Worm (Caenorhabditis elegans) whole organism, early embryonic: ENCODE measurements around the gene Y32H12A.8.

Experiments
- B0310.2 ChIP-seq: sonication (generic microtip); optimal IDR thresholded peaks from 2 replicates; lab custom pipeline; 2016; ENCODE audit warnings: mild to moderate bottlenecking, missing genetic modification characterization, missing compliant biosample characterization
- F13C5.2 ChIP-seq: sonication (generic microtip); optimal IDR thresholded peaks from 2 replicates; lab custom pipeline; 2017; ENCODE audit warnings: mild to moderate bottlenecking, missing genetic modification characterization, inconsistent platforms, missing compliant biosample characterization
- aly-1 ChIP-seq: sonication (generic microtip); optimal IDR thresholded peaks from 2 replicates; lab custom pipeline; 2016; ENCODE audit warnings: missing genetic modification characterization, missing compliant biosample characterization
- ama-1 ChIP-seq: fragments of 150-350 bp; optimal IDR thresholded peaks from 2 replicates; lab custom pipeline; 2014
- ceh-13 ChIP-seq: fragments of 200-800 bp; sonication (Bioruptor generic); optimal IDR thresholded peaks from 2 replicates; lab custom pipeline; 2018; ENCODE audit warnings: mild to moderate bottlenecking, missing genetic modification characterization, missing compliant biosample characterization
- ceh-36 ChIP-seq: sonication (generic microtip); optimal IDR thresholded peaks from 2 replicates; lab custom pipeline; 2016; ENCODE audit warnings: missing genetic modification characterization, inconsistent platforms, missing compliant biosample characterization
- ets-7 ChIP-seq: sonication (generic microtip); optimal IDR thresholded peaks from 2 replicates; lab custom pipeline; 2016; ENCODE audit warnings: missing genotype, missing genetic modification characterization, missing compliant biosample characterization
- flt-1 ChIP-seq: fragments of 200-800 bp; sonication (Bioruptor generic); IDR thresholded peaks from 2 replicates; pipeline ENCODE4 v1.3.6; 2022; ENCODE audit warnings: missing genetic modification characterization, missing compliant biosample characterization
- hmbx-1 ChIP-seq: sonication (generic microtip); optimal IDR thresholded peaks from 2 replicates; lab custom pipeline; 2016; ENCODE audit warnings: mild to moderate bottlenecking, missing genetic modification characterization, missing compliant biosample characterization
- hmg-4 ChIP-seq: fragments of 200-800 bp; sonication (Bioruptor generic); optimal IDR thresholded peaks from 2 replicates; lab custom pipeline; 2018; ENCODE audit warnings: mild to moderate bottlenecking, missing genetic modification characterization, missing compliant biosample characterization
- hnd-1 ChIP-seq: sonication (generic microtip); optimal IDR thresholded peaks from 2 replicates; lab custom pipeline; 2016; ENCODE audit warnings: missing genetic modification characterization, missing compliant biosample characterization
- pes-1 ChIP-seq: fragments of 200-800 bp; sonication (Bioruptor generic); IDR thresholded peaks from 2 replicates; pipeline ENCODE4 v1.3.6; 2022; ENCODE audit warnings: missing genetic modification reagents, missing genetic modification characterization, missing compliant biosample characterization
- scrt-1 ChIP-seq: fragments of 200-800 bp; sonication (Bioruptor generic); IDR thresholded peaks from 2 replicates; pipeline ENCODE4 v1.3.6; 2022; ENCODE audit warnings: missing genetic modification characterization, missing compliant biosample characterization
- sea-1 ChIP-seq: fragments of 200-800 bp; sonication (Bioruptor generic); conservative IDR thresholded peaks from 2 replicates; pipeline ENCODE4 v1.3.6; 2022; ENCODE audit warnings: missing genetic modification characterization, missing compliant biosample characterization
- tbx-11 ChIP-seq: fragments of 200-800 bp; sonication (Bioruptor generic); IDR thresholded peaks from 2 replicates; pipeline ENCODE4 v1.3.6; 2022; ENCODE audit warnings: missing genetic modification characterization, missing compliant biosample characterization
- tbx-37 ChIP-seq: fragments of 200-800 bp; sonication (Bioruptor generic); conservative IDR thresholded peaks from 2 replicates; pipeline ENCODE4 v1.3.6; 2022; ENCODE audit warnings: missing genetic modification reagents, missing genetic modification characterization, missing compliant biosample characterization
- tra-4 ChIP-seq: sonication (generic microtip); optimal IDR thresholded peaks from 2 replicates; lab custom pipeline; 2017; ENCODE audit warnings: missing genetic modification characterization, missing compliant biosample characterization

Gene Y32H12A.8

DNA sequence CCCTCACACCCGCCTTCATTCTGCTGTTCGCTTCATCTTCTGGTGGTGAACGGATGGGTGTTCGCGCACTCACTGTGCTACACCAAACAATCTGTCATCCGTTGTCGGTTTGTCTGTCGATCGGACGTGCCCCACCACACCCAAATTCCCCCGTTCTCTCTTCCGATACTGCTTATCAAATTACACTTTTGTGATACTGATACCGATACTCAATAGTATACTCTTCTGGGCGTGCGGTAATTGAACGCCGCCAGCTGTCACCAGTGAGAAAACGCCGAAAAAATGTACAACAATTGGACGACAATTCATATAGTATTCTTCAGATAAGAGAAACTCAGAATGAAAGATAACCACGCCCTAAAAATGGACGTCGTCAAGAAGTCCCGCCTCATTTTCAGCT is 32.2 kb upstream of the Y32H12A.8 start:
- TF ChIP-seq hnd-1 (tag; lab: Kevin White, UChicago) (no peak), scrt-1 (GFP tag; lab: Robert Waterston, UW) (no peak), ama-1 (lab: Kevin White, UChicago) (no peak), F13C5.2 (tag; lab: Kevin White, UChicago) (no peak), tbx-11 (GFP tag; lab: Robert Waterston, UW) (no peak), flt-1 (GFP tag; lab: Robert Waterston, UW) (no peak)

- TF ChIP-seq ama-1 (lab: Kevin White, UChicago) (no peak), B0310.2 (tag; lab: Kevin White, UChicago) (no peak), tbx-11 (GFP tag; lab: Robert Waterston, UW) (no peak), aly-1 (no peak), ets-7 (tag; lab: Kevin White, UChicago) (no peak), sea-1 (GFP tag; lab: Robert Waterston, UW) (no peak), ceh-36 (no peak), hmbx-1 (no peak), pes-1 (GFP tag; lab: Robert Waterston, UW) (no peak), scrt-1 (GFP tag; lab: Robert Waterston, UW) (no peak), F13C5.2 (tag; lab: Kevin White, UChicago) (no peak), tbx-37 (GFP tag; lab: Robert Waterston, UW) (no peak), tra-4 (tag; lab: Kevin White, UChicago) (no peak)
These were observed 30.5 kb upstream of the Y32H12A.8 start for ce11 chrIII:5436306-5436705.

- TF ChIP-seq ama-1 (lab: Kevin White, UChicago), result no peak
- TF ChIP-seq pes-1 (GFP tag; lab: Robert Waterston, UW), result no peak
- no peak for TF ChIP-seq tra-4 (tag; lab: Kevin White, UChicago)
- TF ChIP-seq ceh-13 (GFP tag; lab: Kevin White, UChicago), result no peak
- no peak for TF ChIP-seq hmg-4 (GFP tag; lab: Kevin White, UChicago)
- no peak for TF ChIP-seq sea-1 (GFP tag; lab: Robert Waterston, UW)
- TF ChIP-seq ceh-36, result no peak
- TF ChIP-seq hnd-1 (tag; lab: Kevin White, UChicago), result no peak
- TF ChIP-seq tbx-11 (GFP tag; lab: Robert Waterston, UW), result no peak
- no peak for TF ChIP-seq tbx-37 (GFP tag; lab: Robert Waterston, UW)
- no peak for TF ChIP-seq F13C5.2 (tag; lab: Kevin White, UChicago)
- TF ChIP-seq hmbx-1, result no peak
- no peak for TF ChIP-seq aly-1
- no peak for TF ChIP-seq scrt-1 (GFP tag; lab: Robert Waterston, UW)
- TF ChIP-seq B0310.2 (tag; lab: Kevin White, UChicago), result no peak
- TF ChIP-seq ets-7 (tag; lab: Kevin White, UChicago), result no peak
- TF ChIP-seq flt-1 (GFP tag; lab: Robert Waterston, UW), result no peak
These were observed 21.3 kb upstream of the Y32H12A.8 start for ce11 chrIII:5427096-5427495.

DNA sequence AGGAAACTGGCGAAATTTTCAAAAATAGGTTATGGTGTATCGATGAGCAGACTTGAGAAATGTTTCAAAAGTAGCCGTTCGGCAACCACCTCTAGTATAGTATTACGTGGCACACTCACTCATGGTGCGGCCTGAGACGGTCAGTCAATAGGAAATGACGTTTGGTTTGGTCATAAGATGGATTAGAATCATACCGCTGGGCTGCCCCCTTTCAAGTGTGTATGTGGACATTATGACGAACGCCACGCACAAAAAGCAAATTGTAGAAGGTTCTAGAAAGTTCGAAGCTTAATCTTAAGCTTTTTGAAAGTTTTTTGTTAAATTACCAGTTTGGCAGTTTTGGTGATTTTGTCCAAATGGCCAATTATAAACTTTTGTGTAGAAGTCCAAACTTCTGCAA is 18.5 kb upstream of the Y32H12A.8 start:
- TF ChIP-seq flt-1 (GFP tag; lab: Robert Waterston, UW), result no peak
- TF ChIP-seq pes-1 (GFP tag; lab: Robert Waterston, UW), result no peak
- no peak for TF ChIP-seq hmg-4 (GFP tag; lab: Kevin White, UChicago)
- TF ChIP-seq tbx-11 (GFP tag; lab: Robert Waterston, UW), result no peak
- no peak for TF ChIP-seq scrt-1 (GFP tag; lab: Robert Waterston, UW)
- no peak for TF ChIP-seq ceh-13 (GFP tag; lab: Kevin White, UChicago)
- TF ChIP-seq tbx-37 (GFP tag; lab: Robert Waterston, UW), result no peak
- no peak for TF ChIP-seq F13C5.2 (tag; lab: Kevin White, UChicago)
- TF ChIP-seq ama-1 (lab: Kevin White, UChicago), result no peak
- TF ChIP-seq hmbx-1, result no peak

DNA sequence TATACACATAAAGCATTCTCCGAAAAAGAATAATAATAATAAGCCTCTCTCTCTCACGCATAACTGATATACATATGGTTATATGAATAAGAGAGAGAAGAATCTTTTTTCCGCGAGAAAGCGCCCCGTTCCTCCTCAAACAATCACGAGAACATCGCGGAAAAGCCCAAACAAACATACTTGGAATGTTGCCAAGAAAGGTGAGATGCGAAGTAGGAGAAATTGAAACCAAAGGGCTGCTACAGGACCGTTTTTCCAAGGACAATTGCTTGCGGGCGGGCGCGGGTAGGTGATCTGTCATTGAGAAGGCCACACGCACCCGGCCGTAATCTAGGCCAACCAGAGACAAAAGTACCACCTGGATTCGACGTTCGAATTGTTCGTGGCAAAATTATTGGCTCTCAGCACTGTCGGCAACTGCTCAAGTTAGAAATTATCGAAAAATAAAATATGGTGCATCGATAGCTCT is 17.9 kb upstream of the Y32H12A.8 start, which contains the start of gene dnj-24:
Gene dnj-24, minus strand, starts transcription at position 419 of the 469 bp plus-strand sequence.
- TF ChIP-seq ceh-13 (GFP tag; lab: Kevin White, UChicago), result no peak
- peak; percentile 5 for TF ChIP-seq hmg-4 (GFP tag; lab: Kevin White, UChicago)

ce11 chrIII:5422561-5423103 is 16.8 kb upstream of the Y32H12A.8 start:
- TF ChIP-seq pes-1 (GFP tag; lab: Robert Waterston, UW) (no peak), ceh-13 (GFP tag; lab: Kevin White, UChicago) (no peak)

ce11 chrIII:5421406-5421805 is 15.6 kb upstream of the Y32H12A.8 start:
- TF ChIP-seq tra-4 (tag; lab: Kevin White, UChicago) (no peak), hmg-4 (GFP tag; lab: Kevin White, UChicago) (no peak), ama-1 (lab: Kevin White, UChicago) (no peak), F13C5.2 (tag; lab: Kevin White, UChicago) (no peak), ceh-13 (GFP tag; lab: Kevin White, UChicago) (no peak), tbx-11 (GFP tag; lab: Robert Waterston, UW) (no peak), scrt-1 (GFP tag; lab: Robert Waterston, UW) (no peak), hnd-1 (tag; lab: Kevin White, UChicago) (no peak), pes-1 (GFP tag; lab: Robert Waterston, UW) (no peak), sea-1 (GFP tag; lab: Robert Waterston, UW) (no peak), aly-1 (no peak), ceh-36 (no peak)

ce11 chrIII:5420276-5420675 is 14.4 kb upstream of the Y32H12A.8 start:
- no peak for TF ChIP-seq tbx-37 (GFP tag; lab: Robert Waterston, UW)
- no peak for TF ChIP-seq scrt-1 (GFP tag; lab: Robert Waterston, UW)
- TF ChIP-seq tra-4 (tag; lab: Kevin White, UChicago), result no peak
- TF ChIP-seq hmg-4 (GFP tag; lab: Kevin White, UChicago), result no peak
- no peak for TF ChIP-seq ama-1 (lab: Kevin White, UChicago)
- no peak for TF ChIP-seq flt-1 (GFP tag; lab: Robert Waterston, UW)
- TF ChIP-seq ets-7 (tag; lab: Kevin White, UChicago), result no peak
- TF ChIP-seq ceh-36, result no peak
- TF ChIP-seq pes-1 (GFP tag; lab: Robert Waterston, UW), result no peak
- no peak for TF ChIP-seq aly-1
- TF ChIP-seq hmbx-1, result no peak
- TF ChIP-seq B0310.2 (tag; lab: Kevin White, UChicago), result no peak
- TF ChIP-seq ceh-13 (GFP tag; lab: Kevin White, UChicago), result no peak
- no peak for TF ChIP-seq tbx-11 (GFP tag; lab: Robert Waterston, UW)
- TF ChIP-seq F13C5.2 (tag; lab: Kevin White, UChicago), result no peak
- TF ChIP-seq hnd-1 (tag; lab: Kevin White, UChicago), result no peak
- no peak for TF ChIP-seq sea-1 (GFP tag; lab: Robert Waterston, UW)
